Fruit fly (Drosophila melanogaster) whole organism, embryonic: Measurements from ENCODE around the gene Mip.

Source experiments
- Abd-B ChIP-seq: fragments of 200-800 bp; sonication (Bioruptor generic); optimal IDR thresholded peaks from 2 replicates; lab custom pipeline; 2018; ENCODE audit warnings: missing biosample characterization, mild to moderate bottlenecking, missing genetic modification characterization, moderate library complexity
- Atf3 ChIP-seq: fragments of 200-800 bp; sonication (Bioruptor generic); optimal IDR thresholded peaks from 3 replicates; lab custom pipeline; 2016; ENCODE audit warnings: missing biosample characterization, missing genetic modification characterization
- Bdp1 ChIP-seq: fragments of 200-800 bp; sonication (Bioruptor generic); optimal IDR thresholded peaks from 3 replicates; lab custom pipeline; 2016; ENCODE audit warnings: missing biosample characterization, missing genetic modification characterization
- CG10959 ChIP-seq: fragments of 200-800 bp; sonication (Bioruptor generic); IDR thresholded peaks from 2 replicates; pipeline ENCODE4 v1.3.6; 2022; ENCODE audit warnings: missing biosample characterization, missing genetic modification characterization
- CG14860 ChIP-seq: fragments of 200-800 bp; sonication (Bioruptor generic); IDR thresholded peaks from 3 replicates; pipeline ENCODE4 v1.3.6; 2022; ENCODE audit warnings: missing biosample characterization, missing genetic modification characterization; ENCODE audit not compliant: partially characterized antibody
- CG1602 ChIP-seq: fragments of 200-800 bp; sonication (Bioruptor generic); optimal IDR thresholded peaks from 3 replicates; lab custom pipeline; 2016; ENCODE audit warnings: missing biosample characterization, missing genetic modification characterization
- CG16813 ChIP-seq: fragments of 200-800 bp; sonication (Bioruptor generic); IDR thresholded peaks from 3 replicates; pipeline ENCODE4 v1.3.6; 2022; ENCODE audit warnings: missing biosample characterization, missing genetic modification characterization; ENCODE audit not compliant: partially characterized antibody
- CG2875 ChIP-seq: fragments of 200-800 bp; sonication (Bioruptor generic); optimal IDR thresholded peaks from 2 replicates; lab custom pipeline; 2017; ENCODE audit warnings: missing biosample characterization, mild to moderate bottlenecking, missing genetic modification characterization, missing genetic modification reagents
- CG30020 ChIP-seq: fragments of 200-800 bp; optimal IDR thresholded peaks from 2 replicates; lab custom pipeline; 2019; ENCODE audit warnings: missing biosample characterization, mild to moderate bottlenecking, missing genetic modification characterization, moderate library complexity
- CG32767 ChIP-seq: fragments of 200-800 bp; sonication (Bioruptor generic); IDR thresholded peaks from 2 replicates; pipeline ENCODE4 v1.3.6; 2022; ENCODE audit warnings: missing biosample characterization, missing genetic modification characterization
- CG3847 ChIP-seq: fragments of 200-800 bp; sonication (Bioruptor generic); IDR thresholded peaks from 2 replicates; pipeline ENCODE4 v1.3.6; 2022; ENCODE audit warnings: missing biosample characterization, missing genetic modification characterization
- CG42726 ChIP-seq: fragments of 200-800 bp; sonication (Bioruptor generic); IDR thresholded peaks from 2 replicates; pipeline ENCODE4 v1.3.6; 2022; ENCODE audit warnings: missing biosample characterization, missing genetic modification characterization; ENCODE audit not compliant: partially characterized antibody
- CG7271 ChIP-seq: fragments of 200-800 bp; sonication (Bioruptor generic); optimal IDR thresholded peaks from 2 replicates; lab custom pipeline; 2018; ENCODE audit warnings: missing biosample characterization, mild to moderate bottlenecking, missing genetic modification characterization, moderate library complexity
- CG7786 ChIP-seq: fragments of 200-800 bp; sonication (Bioruptor generic); optimal IDR thresholded peaks from 2 replicates; lab custom pipeline; 2016; ENCODE audit warnings: missing biosample characterization, missing genetic modification characterization
- CG8089 ChIP-seq: fragments of 200-800 bp; sonication (Bioruptor generic); optimal IDR thresholded peaks from 3 replicates; lab custom pipeline; 2016; ENCODE audit warnings: missing biosample characterization, missing genetic modification characterization
- CG8944 ChIP-seq: fragments of 200-800 bp; sonication (Bioruptor generic); optimal IDR thresholded peaks from 3 replicates; lab custom pipeline; 2016; ENCODE audit warnings: missing biosample characterization, missing genetic modification characterization
- Dll ChIP-seq: fragments of 200-800 bp; sonication (Bioruptor generic); IDR thresholded peaks from 4 replicates; pipeline ENCODE4 v1.3.6; 2022; ENCODE audit warnings: missing biosample characterization, missing genetic modification characterization; ENCODE audit not compliant: partially characterized antibody
- Ets65A ChIP-seq: fragments of 200-800 bp; sonication (Bioruptor generic); peaks from one replicate; lab custom pipeline; 2016; ENCODE audit warnings: missing biosample characterization, missing genetic modification characterization
- Gsc ChIP-seq: fragments of 200-800 bp; sonication (Bioruptor generic); IDR thresholded peaks from 2 replicates; pipeline ENCODE4 v1.3.6; 2022; ENCODE audit warnings: missing biosample characterization, missing genetic modification characterization
- Hey ChIP-seq: fragments of 200-800 bp; sonication (Bioruptor generic); optimal IDR thresholded peaks from 3 replicates; lab custom pipeline; 2018; ENCODE audit warnings: missing biosample characterization, mild to moderate bottlenecking, missing genetic modification characterization
- Med ChIP-seq: fragments of 200-800 bp; sonication (Bioruptor generic); peaks from one replicate; lab custom pipeline; 2016; ENCODE audit warnings: missing biosample characterization, missing genetic modification characterization, mild to moderate bottlenecking, inconsistent platforms, moderate library complexity
- NC2β ChIP-seq: fragments of 200-800 bp; sonication (Bioruptor generic); optimal IDR thresholded peaks from 2 replicates; lab custom pipeline; 2016; ENCODE audit warnings: missing biosample characterization, missing genetic modification characterization
- abd-A ChIP-seq: fragments of 200-800 bp; sonication (Bioruptor generic); optimal IDR thresholded peaks from 3 replicates; lab custom pipeline; 2019; ENCODE audit warnings: missing biosample characterization, mild to moderate bottlenecking, missing genetic modification characterization, moderate library complexity
- amos ChIP-seq: fragments of 200-800 bp; sonication (Bioruptor generic); IDR thresholded peaks from 2 replicates; pipeline ENCODE4 v1.3.6; 2022; ENCODE audit warnings: missing biosample characterization, missing genetic modification characterization; ENCODE audit not compliant: partially characterized antibody
- aop ChIP-seq: fragments of 200-800 bp; sonication (Bioruptor generic); IDR thresholded peaks from 2 replicates; pipeline ENCODE4 v1.3.6; 2022; ENCODE audit warnings: missing biosample characterization, missing genetic modification characterization
- bbx ChIP-seq: fragments of 200-800 bp; sonication (Bioruptor generic); IDR thresholded peaks from 2 replicates; pipeline ENCODE4 v1.3.6; 2022; ENCODE audit warnings: missing biosample characterization, missing genetic modification characterization; ENCODE audit not compliant: partially characterized antibody
- cato ChIP-seq: fragments of 200-800 bp; sonication (Bioruptor generic); optimal IDR thresholded peaks from 2 replicates; lab custom pipeline; 2016; ENCODE audit warnings: missing biosample characterization, missing genetic modification characterization, borderline replicate concordance
- caup ChIP-seq: fragments of 200-800 bp; sonication (Bioruptor generic); optimal IDR thresholded peaks from 3 replicates; lab custom pipeline; 2017; ENCODE audit warnings: missing biosample characterization, mild to moderate bottlenecking, missing genetic modification characterization, moderate library complexity; ENCODE audit not compliant: severe bottlenecking
- eyg ChIP-seq: fragments of 200-800 bp; sonication (Bioruptor generic); optimal IDR thresholded peaks from 3 replicates; lab custom pipeline; 2016; ENCODE audit warnings: missing biosample characterization, missing genetic modification characterization
- grn ChIP-seq: fragments of 200-800 bp; sonication (Bioruptor generic); optimal IDR thresholded peaks from 3 replicates; lab custom pipeline; 2017; ENCODE audit warnings: missing biosample characterization, missing genetic modification characterization
- kay ChIP-seq: fragments of 200-800 bp; sonication (Bioruptor generic); optimal IDR thresholded peaks from 2 replicates; lab custom pipeline; 2016; ENCODE audit warnings: missing biosample characterization, missing genetic modification characterization
- mirr ChIP-seq: fragments of 200-800 bp; sonication (Bioruptor generic); optimal IDR thresholded peaks from 3 replicates; lab custom pipeline; 2018; ENCODE audit warnings: missing biosample characterization, mild to moderate bottlenecking, missing genetic modification characterization
- onecut ChIP-seq: fragments of 200-800 bp; sonication (Bioruptor generic); IDR thresholded peaks from 2 replicates; pipeline ENCODE4 v1.3.6; 2022; ENCODE audit warnings: missing biosample characterization, missing genetic modification characterization
- org-1 ChIP-seq: fragments of 200-800 bp; sonication (Bioruptor generic); optimal IDR thresholded peaks from 2 replicates; lab custom pipeline; 2017; ENCODE audit warnings: missing biosample characterization, missing genetic modification characterization
- pita ChIP-seq: fragments of 200-800 bp; sonication (Bioruptor generic); optimal IDR thresholded peaks from 2 replicates; lab custom pipeline; 2017; ENCODE audit warnings: missing biosample characterization, mild to moderate bottlenecking, missing genetic modification characterization
- pros ChIP-seq: fragments of 200-800 bp; sonication (Bioruptor generic); optimal IDR thresholded peaks from 3 replicates; lab custom pipeline; 2019; ENCODE audit warnings: missing biosample characterization, mild to moderate bottlenecking, missing genetic modification characterization, moderate library complexity
- schlank ChIP-seq: fragments of 200-800 bp; sonication (Bioruptor generic); optimal IDR thresholded peaks from 2 replicates; lab custom pipeline; 2018; ENCODE audit warnings: missing biosample characterization, mild to moderate bottlenecking, missing genetic modification characterization
- tgo ChIP-seq: fragments of 200-800 bp; sonication (Bioruptor generic); IDR thresholded peaks from 3 replicates; pipeline ENCODE4 v1.3.6; 2022; ENCODE audit warnings: missing biosample characterization, missing genetic modification characterization
- tio ChIP-seq: fragments of 200-800 bp; sonication (Bioruptor generic); optimal IDR thresholded peaks from 2 replicates; lab custom pipeline; 2017; ENCODE audit warnings: missing biosample characterization, missing genetic modification characterization, inconsistent platforms

The Mip gene

DNA sequence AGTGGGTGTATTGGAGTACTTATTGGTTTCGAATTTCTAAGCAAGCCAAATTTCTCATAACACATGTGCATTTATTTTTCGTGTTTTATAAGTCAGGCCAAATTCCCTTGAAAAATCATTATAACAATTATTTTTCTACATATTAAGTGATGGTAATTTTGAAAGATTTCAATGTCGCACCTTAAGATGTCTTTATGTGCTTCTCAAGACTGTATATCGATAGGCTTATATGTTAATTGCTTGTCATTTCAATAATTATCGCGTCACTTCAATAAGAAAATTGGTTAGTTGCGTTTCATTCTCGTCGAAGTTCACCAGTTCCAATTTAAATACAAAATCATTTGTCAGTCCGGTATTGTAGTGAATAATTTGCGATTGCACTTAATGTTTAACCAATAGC lies 2.1 kb upstream of the Mip start, which contains the start of gene CG7692 (continued):
- TF ChIP-seq org-1 (no peak), CG7271 (tag; lab: Kevin White, UChicago) (no peak), CG10959 (GFP tag; lab: Robert Waterston, UW) (no peak), Dll (GFP tag; lab: Robert Waterston, UW) (no peak), eyg (GFP tag; lab: Kevin White, UChicago) (no peak)

DNA sequence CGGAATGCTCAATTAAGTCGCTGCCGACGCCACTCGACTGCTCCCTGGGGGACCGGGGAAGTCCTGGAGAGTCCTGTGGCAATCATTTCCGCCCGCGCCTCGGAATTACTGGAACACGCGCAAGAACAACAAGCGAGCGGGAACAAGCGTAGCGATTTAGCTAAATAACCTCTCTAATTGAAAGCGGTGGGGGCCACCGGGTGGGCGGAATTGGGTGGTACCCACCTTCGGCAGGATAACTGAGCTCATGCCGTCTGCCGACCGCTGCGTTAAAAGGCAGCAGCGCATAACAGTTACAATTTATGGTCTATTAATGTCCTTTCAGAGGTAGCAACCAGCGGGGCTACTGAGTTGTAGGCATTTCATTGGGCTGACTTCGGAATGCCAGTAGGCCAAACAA lies 3.1 kb downstream of the Mip start:
- TF ChIP-seq tio (GFP tag; lab: Kevin White, UChicago), result no peak
- no peak for TF ChIP-seq schlank (tag; lab: Kevin White, UChicago)
- TF ChIP-seq mirr (GFP tag; lab: Kevin White, UChicago), result peak; percentile 14
- peak; percentile 91 for TF ChIP-seq abd-A (tag; lab: Kevin White, UChicago)
- TF ChIP-seq Hey, result peak; percentile 72
- TF ChIP-seq CG2875, result no peak

DNA sequence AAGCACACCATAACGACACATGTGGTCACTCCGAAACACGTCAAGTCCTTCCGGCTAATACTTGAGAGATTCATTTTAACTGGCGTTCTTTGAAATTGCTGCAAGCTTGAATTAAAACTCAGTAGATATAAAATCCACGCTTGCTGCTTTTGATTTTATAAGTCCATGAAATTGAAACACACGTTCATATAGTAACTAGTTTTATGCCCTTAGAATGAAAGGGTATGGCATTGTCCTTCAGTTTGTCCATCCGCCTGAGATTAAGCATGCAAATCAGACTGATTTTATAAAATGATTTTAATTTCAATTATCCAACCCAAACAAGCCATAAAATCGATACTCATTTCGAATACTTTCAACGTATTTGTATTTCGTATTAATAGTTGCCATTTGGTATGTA lies 4.9 kb downstream of the Mip start, which contains the start of gene brv2:
TSS of gene brv2 (minus strand) at position 101 of the 400 bp plus-strand sequence.
- TF ChIP-seq CG1602 (GFP tag; lab: Kevin White, UChicago), result no peak
- TF ChIP-seq Atf3 (GFP tag; lab: Kevin White, UChicago), result no peak
- TF ChIP-seq CG3847, result no peak
- no peak for TF ChIP-seq onecut (GFP tag; lab: Robert Waterston, UW)
- TF ChIP-seq cato (GFP tag; lab: Kevin White, UChicago), result no peak
- no peak for TF ChIP-seq kay (GFP tag; lab: Kevin White, UChicago)
- TF ChIP-seq CG30020, result no peak
- TF ChIP-seq CG32767, result no peak
- TF ChIP-seq aop (GFP tag; lab: Robert Waterston, UW), result no peak
- TF ChIP-seq Gsc, result no peak
- TF ChIP-seq pita (GFP tag; lab: Kevin White, UChicago), result no peak
- TF ChIP-seq Abd-B (GFP tag; lab: Kevin White, UChicago), result no peak
- no peak for TF ChIP-seq CG7786
- no peak for TF ChIP-seq caup (GFP tag; lab: Kevin White, UChicago)
- TF ChIP-seq CG8089 (GFP tag; lab: Kevin White, UChicago), result no peak
- no peak for TF ChIP-seq CG10959 (GFP tag; lab: Robert Waterston, UW)
- no peak for TF ChIP-seq CG8944 (GFP tag; lab: Kevin White, UChicago)

DNA sequence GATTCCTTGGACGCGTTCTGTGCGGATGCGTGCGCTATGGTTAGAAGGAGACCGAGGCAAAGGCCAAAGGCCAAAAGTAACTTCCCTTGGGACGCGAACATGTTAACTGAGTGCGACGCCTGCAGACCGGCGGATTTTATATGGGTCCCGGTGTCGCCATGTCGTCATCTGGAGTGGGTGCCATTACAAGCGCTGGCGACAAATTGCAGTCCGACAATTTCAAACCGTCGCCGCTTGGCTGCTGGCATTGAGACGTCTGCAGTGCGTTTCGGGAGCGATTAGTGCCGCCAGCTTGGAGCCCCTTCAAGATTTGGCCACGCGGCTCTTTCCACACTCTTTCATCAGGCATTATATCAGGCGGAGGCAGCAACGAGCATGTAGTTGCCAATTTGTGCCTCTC lies 8.2 kb downstream of the Mip start, which contains the start of gene CG13727:
TSS of gene CG13727 (minus strand) at position 101 of the 400 bp plus-strand sequence.
- peak; percentile 26 for TF ChIP-seq Med (GFP tag; lab: Kevin White, UChicago)
- TF ChIP-seq pros (GFP tag; lab: Kevin White, UChicago), result no peak
- no peak for TF ChIP-seq NC2β (GFP tag; lab: Kevin White, UChicago)
- peak; percentile 89 for TF ChIP-seq Ets65A (GFP tag; lab: Kevin White, UChicago)

DNA sequence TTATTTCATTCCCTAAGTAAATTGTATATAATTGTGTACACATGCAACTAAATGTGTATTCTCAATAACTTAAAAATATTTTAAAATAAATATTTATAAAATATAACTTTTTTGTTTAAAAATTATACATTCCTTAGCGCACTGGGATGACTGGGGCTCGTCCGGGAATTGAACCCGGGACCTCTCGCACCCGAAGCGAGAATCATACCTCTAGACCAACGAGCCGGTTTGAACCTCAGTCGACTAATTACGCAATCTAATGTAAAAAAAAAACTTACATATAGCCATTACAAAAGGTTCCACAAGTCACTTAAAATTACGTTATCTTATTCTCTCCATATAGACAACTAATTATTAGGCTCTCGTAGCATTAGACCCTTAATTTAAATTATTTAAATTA lies 9.7 kb downstream of the Mip start:
- TF ChIP-seq tgo (GFP tag; lab: Robert Waterston, UW) (no peak), CG14860 (GFP tag; lab: Robert Waterston, UW) (peak; percentile 47; the same call in 2 of the 3 replicates), CG42726 (GFP tag; lab: Robert Waterston, UW) (peak; percentile 17; the same call in 1 of the 2 replicates), amos (GFP tag; lab: Robert Waterston, UW) (peak; percentile 66; the same call in 1 of the 2 replicates), bbx (peak; percentile 10; the same call in 1 of the 2 replicates), Bdp1 (peak; percentile 94), grn (no peak), CG16813 (peak; percentile 33; the same call in 1 of the 3 replicates)
- TF ChIP-seq, all 482 proteins: peak for 6
